Worm (Caenorhabditis elegans) whole organism, L3 larva: ENCODE data around the gene C04C3.14.
A peak's percentile ranks its signal among the peaks of the same experiment; 100 is the strongest.
"Not testable (repeated sequence)": the region's sequence is repeated elsewhere in the genome, so short reads cannot be mapped to it uniquely, and the experiment has no call there.

Source experiments
- R02D3.7 ChIP-seq: fragments of 150-350 bp; optimal IDR thresholded peaks from 2 replicates; lab custom pipeline; 2014; ENCODE audit warnings: missing biosample characterization, missing genetic modification characterization
- ZK546.5 ChIP-seq: sonication (generic microtip); optimal IDR thresholded peaks from 2 replicates; lab custom pipeline; 2017; ENCODE audit warnings: missing biosample characterization, missing genetic modification characterization
- aly-2 ChIP-seq: fragments of 150-350 bp; optimal IDR thresholded peaks from 2 replicates; lab custom pipeline; 2014; ENCODE audit warnings: missing biosample characterization, missing genetic modification characterization
- ama-1 ChIP-seq: fragments of 150-350 bp; optimal IDR thresholded peaks from 2 replicates; lab custom pipeline; 2018
- ceh-16 ChIP-seq: sonication (generic microtip); optimal IDR thresholded peaks from 2 replicates; lab custom pipeline; 2017; ENCODE audit warnings: missing biosample characterization, missing genetic modification characterization
- ceh-28 ChIP-seq: fragments of 150-350 bp; optimal IDR thresholded peaks from 2 replicates; lab custom pipeline; 2014; ENCODE audit warnings: missing biosample characterization, missing genetic modification reagents, missing genetic modification characterization
- daf-12 ChIP-seq: fragments of 150-350 bp; optimal IDR thresholded peaks from 2 replicates; lab custom pipeline; 2014; ENCODE audit warnings: missing biosample characterization, missing genetic modification reagents, missing genetic modification characterization
- egl-5 ChIP-seq: fragments of 150-350 bp; optimal IDR thresholded peaks from 2 replicates; lab custom pipeline; 2017; ENCODE audit warnings: missing biosample characterization, missing genetic modification reagents, missing genetic modification characterization, inconsistent platforms
- elt-2 ChIP-seq: sonication (generic microtip); optimal IDR thresholded peaks from 2 replicates; lab custom pipeline; 2016; ENCODE audit warnings: missing genetic modification reagents, mild to moderate bottlenecking, missing genetic modification characterization, missing compliant biosample characterization
- eor-1 ChIP-seq, 2 experiments: fragments of 150-350 bp; optimal IDR thresholded peaks; 2 replicates each; lab custom pipeline; 2014 to 2018; ENCODE audit warnings: missing biosample characterization in 2 of 2, missing genetic modification characterization in 2 of 2
- fkh-10 ChIP-seq: sonication (generic microtip); optimal IDR thresholded peaks from 2 replicates; lab custom pipeline; 2017; ENCODE audit warnings: missing biosample characterization, missing genetic modification reagents, missing genetic modification characterization
- hmg-11 ChIP-seq: sonication (generic microtip); optimal IDR thresholded peaks from 2 replicates; lab custom pipeline; 2016; ENCODE audit warnings: missing genetic modification characterization, missing compliant biosample characterization
- lin-15B ChIP-seq: fragments of 150-350 bp; optimal IDR thresholded peaks from 2 replicates; lab custom pipeline; 2014; ENCODE audit warnings: missing biosample characterization, missing genetic modification characterization
- lin-39 ChIP-seq: fragments of 150-350 bp; optimal IDR thresholded peaks from 2 replicates; lab custom pipeline; 2018; ENCODE audit warnings: missing biosample characterization, missing genetic modification reagents, missing genetic modification characterization
- mdl-1 ChIP-seq: fragments of 150-350 bp; optimal IDR thresholded peaks from 2 replicates; lab custom pipeline; 2014; ENCODE audit warnings: missing biosample characterization, missing genetic modification characterization
- nfya-1 ChIP-seq: sonication (generic microtip); optimal IDR thresholded peaks from 2 replicates; lab custom pipeline; 2017; ENCODE audit warnings: missing genetic modification characterization, mild to moderate bottlenecking, missing compliant biosample characterization, antibody characterized with exemption, moderate library complexity; ENCODE audit not compliant: insufficient read depth
- nhr-11 ChIP-seq: fragments of 150-350 bp; optimal IDR thresholded peaks from 2 replicates; lab custom pipeline; 2014; ENCODE audit warnings: missing biosample characterization, missing genetic modification characterization
- nhr-12 ChIP-seq: fragments of 150-350 bp; optimal IDR thresholded peaks from 2 replicates; lab custom pipeline; 2014; ENCODE audit warnings: missing biosample characterization, missing genetic modification characterization
- nhr-23 ChIP-seq: fragments of 150-350 bp; optimal IDR thresholded peaks from 2 replicates; lab custom pipeline; 2014; ENCODE audit warnings: missing biosample characterization, missing genetic modification reagents, missing genetic modification characterization
- nhr-77 ChIP-seq: fragments of 150-350 bp; optimal IDR thresholded peaks from 2 replicates; lab custom pipeline; 2014; ENCODE audit warnings: missing biosample characterization, missing genetic modification characterization
- pha-4 ChIP-seq: fragments of 150-350 bp; optimal IDR thresholded peaks from 2 replicates; lab custom pipeline; 2014; ENCODE audit warnings: missing biosample characterization, missing genetic modification reagents, missing genetic modification characterization
- pqm-1 ChIP-seq: fragments of 150-350 bp; optimal IDR thresholded peaks from 2 replicates; lab custom pipeline; 2017; ENCODE audit warnings: missing biosample characterization, missing genetic modification characterization, inconsistent platforms
- sea-2 ChIP-seq: fragments of 150-350 bp; sonication (generic microtip); optimal IDR thresholded peaks from 4 replicates; lab custom pipeline; 2014; ENCODE audit warnings: missing biosample characterization, missing genetic modification reagents, missing genetic modification characterization
- skn-1 ChIP-seq: fragments of 150-350 bp; optimal IDR thresholded peaks from 2 replicates; lab custom pipeline; 2014; ENCODE audit warnings: missing biosample characterization, missing genetic modification characterization
- snpc-4 ChIP-seq: fragments of 150-350 bp; optimal IDR thresholded peaks from 2 replicates; lab custom pipeline; 2014; ENCODE audit warnings: missing biosample characterization, missing genetic modification characterization
- unc-39 ChIP-seq: sonication (generic microtip); optimal IDR thresholded peaks from 4 replicates; lab custom pipeline; 2017; ENCODE audit warnings: missing biosample characterization, missing genetic modification characterization
- ztf-4 ChIP-seq: fragments of 150-350 bp; optimal IDR thresholded peaks from 2 replicates; lab custom pipeline; 2014; ENCODE audit warnings: missing biosample characterization, missing genetic modification characterization

C04C3.14 gene

ce11 chrIV:3399015-3399722, 3.5 kb downstream of the C04C3.14 start, which contains the start of the genes dyf-3 and pdhb-1 (continued):
- TF ChIP-seq snpc-4 (tag; lab: Kevin White, UChicago): no peak

ce11 chrIV:3400941-3401340, 5.3 kb downstream of the C04C3.14 start:
- TF ChIP-seq pha-4 (tag; lab: Kevin White, UChicago): peak; percentile 27
- peak; percentile 90 for TF ChIP-seq pqm-1 (tag; lab: Kevin White, UChicago)
- peak; percentile 83 for TF ChIP-seq elt-2 (tag; lab: Kevin White, UChicago)
- TF ChIP-seq snpc-4 (tag; lab: Kevin White, UChicago): no peak

- TF ChIP-seq nhr-12 (tag; lab: Kevin White, UChicago) (no peak), nhr-23 (no peak), fkh-10 (GFP tag; lab: Kevin White, UChicago) (no peak), hmg-11 (tag; lab: Kevin White, UChicago) (no peak), ZK546.5 (no peak)
- TF ChIP-seq, all 47 proteins: peak for 0
Observed at ce11 chrIV:3415383-3415782, 19.7 kb downstream of the C04C3.14 start, which contains the start of gene lgc-9. TSS of gene lgc-9 (plus strand) at chrIV:3415683.

DNA sequence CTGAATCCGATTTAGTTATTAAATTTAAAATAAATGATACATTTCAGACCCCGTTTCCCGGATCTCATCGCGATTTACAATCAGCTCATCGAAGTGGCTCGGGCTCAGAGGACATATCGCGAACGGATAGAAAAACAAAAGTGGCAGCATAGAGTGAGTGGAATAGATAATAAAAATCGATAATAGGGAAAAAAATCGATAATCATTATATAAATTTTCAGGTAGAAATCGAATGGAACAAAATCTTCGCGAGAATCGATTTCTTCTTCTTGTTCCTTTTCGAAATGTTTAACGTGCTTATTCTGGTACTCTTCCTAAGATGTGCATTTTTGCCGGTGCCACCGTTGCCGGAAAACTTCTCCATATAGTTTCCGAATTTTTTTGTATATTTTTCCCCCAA, 23.1 kb downstream of the C04C3.14 start:
- TF ChIP-seq ceh-16 (tag; lab: Kevin White, UChicago): no peak
- no peak for TF ChIP-seq unc-39 (tag; lab: Kevin White, UChicago)
- TF ChIP-seq nhr-11 (tag; lab: Kevin White, UChicago): no peak
- no peak for TF ChIP-seq ztf-4 (tag; lab: Kevin White, UChicago)
- TF ChIP-seq skn-1: no peak
- TF ChIP-seq ceh-28 (tag; lab: Kevin White, UChicago): peak; percentile 39
- TF ChIP-seq ZK546.5: no peak
- TF ChIP-seq hmg-11 (tag; lab: Kevin White, UChicago): no peak
- no peak for TF ChIP-seq nhr-77

ce11 chrIV:3422516-3422915, 26.8 kb downstream of the C04C3.14 start, which contains the start of gene C04C3.6:
TSS of gene C04C3.6 (minus strand) at chrIV:3422616.
- TF ChIP-seq ceh-28 (tag; lab: Kevin White, UChicago) (no peak), sea-2 (GFP tag; lab: Kevin White, UChicago) (no peak), ztf-4 (tag; lab: Kevin White, UChicago) (no peak), skn-1 (no peak), lin-15B (tag; lab: Kevin White, UChicago) (no peak), mdl-1 (tag; lab: Kevin White, UChicago) (no peak), ama-1 (no peak), R02D3.7 (tag; lab: Kevin White, UChicago) (no peak), nfya-1 (no peak), eor-1 (tag; optimal IDR thresholded peaks at IDR 0.05; lab: Kevin White, UChicago) (no peak)
- TF ChIP-seq, all 47 proteins: peak for 0

- TF ChIP-seq egl-5 (no peak), sea-2 (GFP tag; lab: Kevin White, UChicago) (no peak), pha-4 (tag; lab: Kevin White, UChicago) (no peak), daf-12 (tag; lab: Kevin White, UChicago) (no peak), nhr-23 (no peak), unc-39 (tag; lab: Kevin White, UChicago) (no peak), snpc-4 (tag; lab: Kevin White, UChicago) (no peak), aly-2 (no peak), nfya-1 (no peak)
Observed at ce11 chrIV:3428434-3428950, 32.8 kb downstream of the C04C3.14 start, which contains the start of the genes C04C3.9 and srz-60. TSS of gene C04C3.9 (minus strand) at chrIV:3428534. TSS of gene srz-60 (plus strand) at chrIV:3428900.

DNA sequence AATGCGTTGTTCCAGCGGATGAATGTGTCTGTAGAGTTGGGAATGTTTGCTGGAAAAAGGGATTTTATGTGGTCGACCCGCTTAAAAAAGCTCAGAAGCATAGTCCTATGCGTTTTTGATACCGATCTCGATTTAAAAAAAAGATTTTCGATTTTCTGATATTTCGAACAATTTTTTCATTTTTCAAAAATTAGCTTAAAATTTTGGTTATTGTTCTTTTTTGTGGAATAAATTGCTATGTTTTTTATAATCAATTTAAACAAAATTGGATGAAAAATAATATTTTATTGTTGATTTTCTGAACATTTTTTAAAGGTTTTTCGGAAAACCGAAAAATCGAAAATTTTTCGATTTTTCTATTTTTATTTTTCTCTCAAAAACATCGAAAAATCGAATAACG, 37.7 kb downstream of the C04C3.14 start, which contains the start of gene C04C3.7:
C04C3.7 (minus strand) TSS at position 101 of the 400 bp plus-strand sequence.
- not testable (repeated sequence) for TF ChIP-seq pqm-1 (tag; lab: Kevin White, UChicago); lin-39; sea-2 (GFP tag; lab: Kevin White, UChicago)
